Worm (Caenorhabditis elegans) whole organism, early embryonic: ENCODE measurements around the gene F21C10.9.

Experiments used
- ama-1 ChIP-seq: fragments of 150-350 bp; optimal IDR thresholded peaks from 2 replicates; lab custom pipeline; 2014
- ets-7 ChIP-seq: sonication (generic microtip); optimal IDR thresholded peaks from 2 replicates; lab custom pipeline; 2016; ENCODE audit warnings: missing genotype, missing genetic modification characterization, missing compliant biosample characterization
- flt-1 ChIP-seq: fragments of 200-800 bp; sonication (Bioruptor generic); IDR thresholded peaks from 2 replicates; pipeline ENCODE4 v1.3.6; 2022; ENCODE audit warnings: missing genetic modification characterization, missing compliant biosample characterization
- hmbx-1 ChIP-seq: sonication (generic microtip); optimal IDR thresholded peaks from 2 replicates; lab custom pipeline; 2016; ENCODE audit warnings: mild to moderate bottlenecking, missing genetic modification characterization, missing compliant biosample characterization
- hmg-4 ChIP-seq: fragments of 200-800 bp; sonication (Bioruptor generic); optimal IDR thresholded peaks from 2 replicates; lab custom pipeline; 2018; ENCODE audit warnings: mild to moderate bottlenecking, missing genetic modification characterization, missing compliant biosample characterization
- hnd-1 ChIP-seq: sonication (generic microtip); optimal IDR thresholded peaks from 2 replicates; lab custom pipeline; 2016; ENCODE audit warnings: missing genetic modification characterization, missing compliant biosample characterization
- tra-4 ChIP-seq: sonication (generic microtip); optimal IDR thresholded peaks from 2 replicates; lab custom pipeline; 2017; ENCODE audit warnings: missing genetic modification characterization, missing compliant biosample characterization

ce11 chrV:9146849-9147557 lies 48.5 kb upstream of the F21C10.9 start, which contains the start of gene spl-2:
- TF ChIP-seq hmg-4 (GFP tag; lab: Kevin White, UChicago) (no peak), flt-1 (GFP tag; lab: Robert Waterston, UW) (no peak), tra-4 (tag; lab: Kevin White, UChicago) (no peak), hnd-1 (tag; lab: Kevin White, UChicago) (no peak), ama-1 (no peak), hmbx-1 (no peak), ets-7 (tag; lab: Kevin White, UChicago) (no peak)
